Worm (Caenorhabditis elegans): ENCODE measurements around the gene T11B7.1.

The T11B7.1 gene

DNA sequence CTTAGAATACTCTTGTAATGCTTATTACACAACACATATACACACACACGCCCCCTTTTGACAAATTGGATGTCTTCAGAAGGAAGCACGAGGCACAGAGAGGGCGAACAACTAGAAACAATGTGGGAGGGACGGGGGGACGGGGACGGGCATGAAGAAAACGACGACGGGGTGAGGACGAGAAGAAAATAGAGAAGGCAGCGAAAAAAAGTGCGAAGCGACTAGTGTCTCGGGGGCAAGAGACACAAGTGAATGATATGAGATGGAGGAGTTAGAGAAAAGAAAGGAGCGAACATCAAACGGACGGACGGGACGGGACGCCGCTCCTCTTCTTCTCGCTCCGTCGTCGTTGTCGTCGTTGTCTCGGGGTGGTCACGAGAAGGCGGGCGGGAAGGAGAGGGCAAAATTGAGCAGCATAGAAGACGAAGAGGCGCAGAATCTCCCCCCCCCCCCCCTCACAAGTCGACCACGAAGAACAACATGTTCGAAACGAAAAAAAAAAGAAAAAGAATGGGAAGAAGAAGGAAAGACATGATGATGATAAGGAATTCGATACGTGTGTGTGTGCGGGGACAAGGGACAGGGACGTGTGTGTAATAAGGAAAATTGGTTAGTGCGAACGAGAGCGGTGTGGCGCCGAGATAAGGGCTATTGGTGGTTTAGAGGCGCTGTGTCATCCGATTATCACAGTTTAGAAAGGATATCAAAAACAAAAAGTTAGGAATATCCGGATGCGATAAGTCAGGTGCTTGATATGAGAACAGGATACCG lies 45.4 kb upstream of the T11B7.1 start:
- no peak for TF ChIP-seq fkh-4 (tag; optimal IDR thresholded peaks at IDR 0.05; ENCODE audit: borderline replicate concordance)
- TF ChIP-seq egl-13 (tag; optimal IDR thresholded peaks at IDR 0.05) = no peak
- no peak for TF ChIP-seq efl-3 (GFP tag; optimal IDR thresholded peaks at IDR 0.05)
- no peak for TF ChIP-seq unc-62 (GFP tag; optimal IDR thresholded peaks at IDR 0.05)
- no peak for TF ChIP-seq nhr-11 (tag; optimal IDR thresholded peaks at IDR 0.05)
- no peak for TF ChIP-seq unc-30 (tag; optimal IDR thresholded peaks at IDR 0.05)
- TF ChIP-seq mab-9 (GFP tag; IDR thresholded peaks at IDR 0.05) = no peak
- TF ChIP-seq rnt-1 (tag; optimal IDR thresholded peaks at IDR 0.05) = peak; percentile 8
- TF ChIP-seq unc-130 (tag; optimal IDR thresholded peaks at IDR 0.05) = no peak
- no peak for TF ChIP-seq nhr-28 (tag; optimal IDR thresholded peaks at IDR 0.05)
- no peak for TF ChIP-seq mef-2 (tag; optimal IDR thresholded peaks at IDR 0.05)
- TF ChIP-seq sox-4 (tag; optimal IDR thresholded peaks at IDR 0.05) = no peak
- TF ChIP-seq ceh-8 (GFP tag; optimal IDR thresholded peaks at IDR 0.05) = no peak
- TF ChIP-seq jun-1 (tag; optimal IDR thresholded peaks at IDR 0.05) = peak; percentile 50
- peak; percentile 59 for TF ChIP-seq snu-23 (GFP tag; optimal IDR thresholded peaks at IDR 0.05)
- no peak for TF ChIP-seq ces-1 (GFP tag; optimal IDR thresholded peaks at IDR 0.05)
- TF ChIP-seq pax-3 (tag; optimal IDR thresholded peaks at IDR 0.05) = no peak
- TF ChIP-seq hpl-2 (GFP tag; optimal IDR thresholded peaks at IDR 0.05) = no peak
- TF ChIP-seq Y116A8C.19 (tag; optimal IDR thresholded peaks at IDR 0.05; ENCODE audit: borderline replicate concordance) = no peak
- no peak for TF ChIP-seq lin-15B (tag; optimal IDR thresholded peaks at IDR 0.05)
- TF ChIP-seq nhr-77 (tag; optimal IDR thresholded peaks at IDR 0.05) = no peak
- peak; percentile 65 for TF ChIP-seq nhr-20 (tag; optimal IDR thresholded peaks at IDR 0.05)
- TF ChIP-seq nhr-19 (GFP tag; conservative IDR thresholded peaks at IDR 0.05) = peak; percentile 28
- TF ChIP-seq fkh-8 (tag; optimal IDR thresholded peaks at IDR 0.05) = peak; percentile 55
- TF ChIP-seq tlp-1 (tag; optimal IDR thresholded peaks at IDR 0.05) = no peak
- TF ChIP-seq F16B12.6 (tag; optimal IDR thresholded peaks at IDR 0.05) = no peak
- peak in 1 of 2 experiments; percentile 26 for TF ChIP-seq egl-27 (tag; optimal IDR thresholded peaks at IDR 0.05)
- peak; percentile 59 for TF ChIP-seq nhr-47 (tag; optimal IDR thresholded peaks at IDR 0.05)
- no peak for TF ChIP-seq fos-1 (tag; optimal IDR thresholded peaks at IDR 0.05)
- peak in 1 of 2 experiments; percentile 57 for TF ChIP-seq mdl-1 (tag; optimal IDR thresholded peaks at IDR 0.05)
- peak; percentile 46 for TF ChIP-seq nhr-90 (tag; optimal IDR thresholded peaks at IDR 0.05; ENCODE audit: poor library complexity)
- peak; percentile 46 to 50 for TF ChIP-seq lin-35 (GFP tag; optimal IDR thresholded peaks at IDR 0.05)
- peak; percentile 21 for TF ChIP-seq snpc-4 (tag; optimal IDR thresholded peaks at IDR 0.05)
- TF ChIP-seq grh-1 (GFP tag; IDR thresholded peaks at IDR 0.05) = no peak
- peak; percentile 17 for TF ChIP-seq ztf-4 (tag; optimal IDR thresholded peaks at IDR 0.05)
- TF ChIP-seq C04F5.9 (tag; optimal IDR thresholded peaks at IDR 0.05) = no peak
- TF ChIP-seq blmp-1 (tag; optimal IDR thresholded peaks at IDR 0.05) = peak; percentile 60
- TF ChIP-seq xbp-1 (tag; optimal IDR thresholded peaks at IDR 0.05) = peak; percentile 13
- no peak for TF ChIP-seq ceh-63 (GFP tag; optimal IDR thresholded peaks at IDR 0.05)
- no peak for TF ChIP-seq alr-1 (tag; optimal IDR thresholded peaks at IDR 0.05; ENCODE audit: borderline replicate concordance)
- no peak for TF ChIP-seq lin-13 (GFP tag; optimal IDR thresholded peaks at IDR 0.05)
- TF ChIP-seq C16A3.4 (tag; optimal IDR thresholded peaks at IDR 0.05) = no peak
- TF ChIP-seq aly-2 (tag; optimal IDR thresholded peaks at IDR 0.05) = no peak
- TF ChIP-seq nhr-84 (tag; optimal IDR thresholded peaks at IDR 0.05) = no peak
- TF ChIP-seq nhr-76 (tag; optimal IDR thresholded peaks at IDR 0.05) = no peak
- peak in 2 of 6 experiments; percentile 10 to 53 for TF ChIP-seq elt-3 (tag; optimal IDR thresholded peaks at IDR 0.05)
- TF ChIP-seq ceh-88 (GFP tag; IDR thresholded peaks at IDR 0.05) = no peak
- no peak for TF ChIP-seq zag-1 (tag; optimal IDR thresholded peaks at IDR 0.05)
- no peak for TF ChIP-seq hlh-17 (GFP tag; optimal IDR thresholded peaks at IDR 0.05; ENCODE audit: borderline replicate concordance)
- TF ChIP-seq skn-1 (tag; optimal IDR thresholded peaks at IDR 0.05) = peak; percentile 16
- TF ChIP-seq vab-15 (tag; optimal IDR thresholded peaks at IDR 0.05) = no peak
- no peak for TF ChIP-seq ets-5 (GFP tag; IDR thresholded peaks at IDR 0.05)
